Fruit fly (Drosophila melanogaster) whole organism, embryonic: Measurements from ENCODE around the gene CG7530.

ENCODE experiments used
- Adf1 ChIP-seq: fragments of 200-800 bp; sonication (Bioruptor generic); IDR thresholded peaks from 2 replicates; pipeline ENCODE4 v1.3.6; 2022; ENCODE audit warnings: missing biosample characterization, missing genetic modification characterization
- B-H2 ChIP-seq: fragments of 200-800 bp; sonication (Bioruptor generic); optimal IDR thresholded peaks from 2 replicates; lab custom pipeline; 2018; ENCODE audit warnings: missing biosample characterization, mild to moderate bottlenecking, missing genetic modification characterization
- CG10209 ChIP-seq: fragments of 200-800 bp; sonication (Bioruptor generic); optimal IDR thresholded peaks from 3 replicates; lab custom pipeline; 2017; ENCODE audit warnings: missing biosample characterization, mild to moderate bottlenecking, missing genetic modification characterization, missing genetic modification reagents
- CG10366 ChIP-seq: fragments of 200-800 bp; sonication (Bioruptor generic); IDR thresholded peaks from 2 replicates; pipeline ENCODE4 v1.3.6; 2022; ENCODE audit warnings: missing biosample characterization, missing genetic modification characterization
- CG10462 ChIP-seq: fragments of 200-800 bp; sonication (Bioruptor generic); optimal IDR thresholded peaks from 2 replicates; lab custom pipeline; 2016; ENCODE audit warnings: missing biosample characterization, missing genetic modification characterization
- CG11695 ChIP-seq: fragments of 200-800 bp; sonication (Bioruptor generic); IDR thresholded peaks from 3 replicates; pipeline ENCODE4 v1.3.6; 2022; ENCODE audit warnings: missing biosample characterization, missing genetic modification characterization
- CG12769 ChIP-seq: fragments of 200-800 bp; sonication (Bioruptor generic); optimal IDR thresholded peaks from 2 replicates; lab custom pipeline; 2019; ENCODE audit warnings: missing biosample characterization, mild to moderate bottlenecking, missing genetic modification characterization, moderate library complexity
- CG13624 ChIP-seq: fragments of 200-800 bp; sonication (Bioruptor generic); optimal IDR thresholded peaks from 2 replicates; lab custom pipeline; 2016; ENCODE audit warnings: missing biosample characterization, missing genetic modification characterization
- CG14710 ChIP-seq: fragments of 200-800 bp; sonication (Bioruptor generic); optimal IDR thresholded peaks from 3 replicates; lab custom pipeline; 2019; ENCODE audit warnings: missing biosample characterization, mild to moderate bottlenecking, missing genetic modification characterization, moderate library complexity
- CG1832 ChIP-seq: fragments of 200-800 bp; sonication (Bioruptor generic); optimal IDR thresholded peaks from 2 replicates; lab custom pipeline; 2017; ENCODE audit warnings: missing biosample characterization, mild to moderate bottlenecking, missing genetic modification characterization, inconsistent platforms
- CG18619 ChIP-seq: fragments of 200-800 bp; sonication (Bioruptor generic); optimal IDR thresholded peaks from 3 replicates; lab custom pipeline; 2017; ENCODE audit warnings: missing biosample characterization, mild to moderate bottlenecking, missing genetic modification characterization
- CG32772 ChIP-seq: fragments of 200-800 bp; sonication (Bioruptor generic); IDR thresholded peaks from 2 replicates; pipeline ENCODE4 v1.3.6; 2022; ENCODE audit warnings: missing biosample characterization, missing genetic modification characterization
- CG33213 ChIP-seq: fragments of 200-800 bp; sonication (Bioruptor generic); optimal IDR thresholded peaks from 3 replicates; lab custom pipeline; 2016; ENCODE audit warnings: missing biosample characterization, missing genetic modification characterization
- CG4404 ChIP-seq: fragments of 200-800 bp; sonication (Bioruptor generic); IDR thresholded peaks from 2 replicates; pipeline ENCODE4 v1.3.6; 2022; ENCODE audit warnings: missing biosample characterization, missing genetic modification characterization
- CG7372 ChIP-seq: fragments of 200-800 bp; sonication (Bioruptor generic); IDR thresholded peaks from 2 replicates; pipeline ENCODE4 v1.3.6; 2022; ENCODE audit warnings: missing biosample characterization, missing genetic modification characterization
- CG9876 ChIP-seq: fragments of 200-800 bp; sonication (Bioruptor generic); optimal IDR thresholded peaks from 2 replicates; lab custom pipeline; 2016; ENCODE audit warnings: missing biosample characterization, missing genetic modification characterization
- Dip3 ChIP-seq: fragments of 200-800 bp; sonication (Bioruptor generic); optimal IDR thresholded peaks from 3 replicates; lab custom pipeline; 2016; ENCODE audit warnings: missing biosample characterization, missing genetic modification characterization
- Eip74EF ChIP-seq, 2 experiments: fragments of 200-800 bp in 1 of 2; fragments of >200 bp in 1 of 2; sonication (Bioruptor generic) in 1 of 2; optimal IDR thresholded peaks; 2 replicates each; lab custom pipeline; 2017 to 2019; ENCODE audit warnings: missing biosample characterization in 2 of 2, missing genetic modification characterization in 2 of 2, mild to moderate bottlenecking in 1 of 2, moderate library complexity in 1 of 2
- Fer1 ChIP-seq: fragments of 200-800 bp; sonication (Bioruptor generic); optimal IDR thresholded peaks from 2 replicates; lab custom pipeline; 2017; ENCODE audit warnings: missing biosample characterization, mild to moderate bottlenecking, missing genetic modification characterization
- Fer2 ChIP-seq: fragments of 200-800 bp; sonication (Bioruptor generic); optimal IDR thresholded peaks from 2 replicates; lab custom pipeline; 2018; ENCODE audit warnings: missing biosample characterization, mild to moderate bottlenecking, missing genetic modification characterization, moderate library complexity
- GATAe ChIP-seq: fragments of 200-800 bp; sonication (Bioruptor generic); conservative IDR thresholded peaks from 2 replicates; pipeline ENCODE4 v1.3.6; 2022; ENCODE audit warnings: missing biosample characterization, missing genetic modification characterization
- HLH54F ChIP-seq: fragments of 200-800 bp; sonication (Bioruptor generic); optimal IDR thresholded peaks from 3 replicates; lab custom pipeline; 2016; ENCODE audit warnings: missing biosample characterization, missing genetic modification characterization
- Hmx ChIP-seq: fragments of 200-800 bp; sonication (Bioruptor generic); optimal IDR thresholded peaks from 2 replicates; lab custom pipeline; 2016; ENCODE audit warnings: missing biosample characterization, missing genetic modification characterization
- Jarid2 ChIP-seq: fragments of 200-800 bp; sonication (Bioruptor generic); optimal IDR thresholded peaks from 3 replicates; lab custom pipeline; 2017; ENCODE audit warnings: mild to moderate bottlenecking, missing biosample characterization, missing genetic modification reagents, missing genetic modification characterization
- Rfx ChIP-seq: fragments of 200-800 bp; sonication (Bioruptor generic); IDR thresholded peaks from 2 replicates; pipeline ENCODE4 v1.3.6; 2022; ENCODE audit warnings: missing biosample characterization, missing genetic modification characterization
- Side ChIP-seq: fragments of 200-800 bp; sonication (Bioruptor generic); optimal IDR thresholded peaks from 2 replicates; lab custom pipeline; 2016; ENCODE audit warnings: missing biosample characterization, missing genetic modification characterization
- Six4 ChIP-seq: fragments of 200-800 bp; sonication (Bioruptor generic); optimal IDR thresholded peaks from 2 replicates; lab custom pipeline; 2016; ENCODE audit warnings: missing biosample characterization, missing genetic modification characterization
- YL-1 ChIP-seq: fragments of 200-800 bp; sonication (Bioruptor generic); optimal IDR thresholded peaks from 3 replicates; lab custom pipeline; 2017; ENCODE audit warnings: missing biosample characterization, mild to moderate bottlenecking, missing genetic modification characterization
- ato ChIP-seq: fragments of 200-800 bp; sonication (Bioruptor generic); IDR thresholded peaks from 2 replicates; pipeline ENCODE4 v1.3.6; 2022; ENCODE audit warnings: missing biosample characterization, missing genetic modification characterization; ENCODE audit not compliant: partially characterized antibody
- br ChIP-seq: fragments of >200 bp; optimal IDR thresholded peaks from 2 replicates; lab custom pipeline; 2017
- cas ChIP-seq: fragments of 200-800 bp; sonication (Bioruptor generic); IDR thresholded peaks from 2 replicates; pipeline ENCODE4 v1.3.6; 2022; ENCODE audit warnings: missing biosample characterization, missing genetic modification characterization
- ci ChIP-seq: fragments of 200-800 bp; sonication (Bioruptor generic); IDR thresholded peaks from 3 replicates; pipeline ENCODE4 v1.3.6; 2022; ENCODE audit warnings: missing biosample characterization, missing genetic modification characterization
- eyg ChIP-seq: fragments of 200-800 bp; sonication (Bioruptor generic); optimal IDR thresholded peaks from 3 replicates; lab custom pipeline; 2016; ENCODE audit warnings: missing biosample characterization, missing genetic modification characterization
- ftz-f1 ChIP-seq: fragments of 200-800 bp; sonication (Bioruptor generic); optimal IDR thresholded peaks from 2 replicates; lab custom pipeline; 2016; ENCODE audit warnings: missing biosample characterization, missing genetic modification characterization
- gce ChIP-seq: fragments of 200-800 bp; sonication (Bioruptor generic); IDR thresholded peaks from 3 replicates; pipeline ENCODE4 v1.3.6; 2022; ENCODE audit warnings: missing biosample characterization, missing genetic modification characterization
- grau ChIP-seq: fragments of 200-800 bp; optimal IDR thresholded peaks from 3 replicates; lab custom pipeline; 2019; ENCODE audit warnings: missing biosample characterization, mild to moderate bottlenecking, missing genetic modification characterization, moderate library complexity
- gt ChIP-seq: fragments of 200-800 bp; sonication (Bioruptor generic); IDR thresholded peaks from 2 replicates; pipeline ENCODE4 v1.3.6; 2022; ENCODE audit warnings: missing biosample characterization, missing genetic modification characterization
- lilli ChIP-seq: fragments of 200-800 bp; sonication (Bioruptor generic); optimal IDR thresholded peaks from 3 replicates; lab custom pipeline; 2016; ENCODE audit warnings: missing biosample characterization, missing genetic modification characterization
- nau ChIP-seq: fragments of 200-800 bp; sonication (Bioruptor generic); optimal IDR thresholded peaks from 3 replicates; lab custom pipeline; 2017; ENCODE audit warnings: missing biosample characterization, mild to moderate bottlenecking, missing genetic modification characterization, missing genetic modification reagents
- nerfin-2 ChIP-seq: fragments of 200-800 bp; sonication (Bioruptor generic); IDR thresholded peaks from 2 replicates; pipeline ENCODE4 v1.3.6; 2022; ENCODE audit warnings: missing biosample characterization, missing genetic modification characterization; ENCODE audit not compliant: partially characterized antibody
- nom ChIP-seq: fragments of 200-800 bp; sonication (Bioruptor generic); optimal IDR thresholded peaks from 2 replicates; lab custom pipeline; 2017; ENCODE audit warnings: missing biosample characterization, missing genetic modification characterization, mild to moderate bottlenecking, moderate library complexity, missing genetic modification reagents
- onecut ChIP-seq: fragments of 200-800 bp; sonication (Bioruptor generic); IDR thresholded peaks from 2 replicates; pipeline ENCODE4 v1.3.6; 2022; ENCODE audit warnings: missing biosample characterization, missing genetic modification characterization
- p53 ChIP-seq: fragments of 200-800 bp; sonication (Bioruptor generic); optimal IDR thresholded peaks from 2 replicates; lab custom pipeline; 2016; ENCODE audit warnings: missing biosample characterization, missing genetic modification characterization
- peb ChIP-seq: fragments of 200-800 bp; sonication (Bioruptor generic); IDR thresholded peaks from 2 replicates; pipeline ENCODE4 v1.3.6; 2022; ENCODE audit warnings: missing biosample characterization, missing genetic modification characterization
- psq ChIP-seq: fragments of 200-800 bp; sonication (Bioruptor generic); optimal IDR thresholded peaks from 2 replicates; lab custom pipeline; 2017; ENCODE audit warnings: missing biosample characterization, missing genetic modification characterization
- rib ChIP-seq: fragments of 200-800 bp; sonication (Bioruptor generic); IDR thresholded peaks from 2 replicates; pipeline ENCODE4 v1.3.6; 2022; ENCODE audit warnings: missing biosample characterization, missing genetic modification characterization
- sens ChIP-seq: fragments of 200-800 bp; sonication (Bioruptor generic); peaks from one replicate; lab custom pipeline; 2016; ENCODE audit warnings: missing biosample characterization, missing genetic modification characterization
- slbo ChIP-seq: fragments of 200-800 bp; sonication (Bioruptor generic); IDR thresholded peaks from 2 replicates; pipeline ENCODE4 v1.3.6; 2022; ENCODE audit warnings: missing biosample characterization, missing genetic modification characterization
- stwl ChIP-seq: fragments of 200-800 bp; sonication (Bioruptor generic); optimal IDR thresholded peaks from 3 replicates; lab custom pipeline; 2018; ENCODE audit warnings: missing biosample characterization, mild to moderate bottlenecking, missing genetic modification characterization, moderate library complexity
- z ChIP-seq: fragments of 200-800 bp; sonication (Bioruptor generic); IDR thresholded peaks from 3 replicates; pipeline ENCODE4 v1.3.6; 2022; ENCODE audit warnings: missing biosample characterization, missing genetic modification characterization

The CG7530 gene

dm6 chr3R:14749077-14749798 lies 17.9 kb upstream of the CG7530 start (continued):
- TF ChIP-seq CG7372 (GFP tag; lab: Robert Waterston, UW): no peak
- TF ChIP-seq CG32772 (GFP tag; lab: Robert Waterston, UW): no peak
- TF ChIP-seq CG18619 (GFP tag; lab: Kevin White, UChicago): peak; percentile 71
- peak; percentile 80 for TF ChIP-seq nau (GFP tag; lab: Kevin White, UChicago)
- peak; percentile 43 for TF ChIP-seq Fer2 (tag; lab: Kevin White, UChicago)
- TF ChIP-seq cas (GFP tag; lab: Robert Waterston, UW): no peak
- TF ChIP-seq ci (GFP tag; lab: Robert Waterston, UW): peak; percentile 90
- peak; percentile 98 for TF ChIP-seq z (GFP tag; lab: Robert Waterston, UW)
- TF ChIP-seq HLH54F (GFP tag; lab: Kevin White, UChicago): peak; percentile 14
- TF ChIP-seq gce (GFP tag; lab: Robert Waterston, UW): peak; percentile 52; the same call in 1 of the 3 replicates
- no peak for TF ChIP-seq gt (GFP tag; lab: Robert Waterston, UW)
- peak; percentile 100 for TF ChIP-seq Jarid2 (GFP tag; lab: Kevin White, UChicago)
- TF ChIP-seq ato (GFP tag; lab: Robert Waterston, UW): peak; percentile 67; the same call in 1 of the 2 replicates
- TF ChIP-seq slbo (GFP tag; lab: Robert Waterston, UW): no peak
- peak; percentile 67; the same call in 1 of the 2 replicates for TF ChIP-seq Rfx
- peak; percentile 13 for TF ChIP-seq ftz-f1 (GFP tag; lab: Kevin White, UChicago)
- peak; percentile 48 for TF ChIP-seq CG13624 (GFP tag; lab: Kevin White, UChicago)
- TF ChIP-seq CG14710: peak; percentile 68
- TF ChIP-seq grau (tag; lab: Kevin White, UChicago): peak; percentile 62
- no peak for TF ChIP-seq CG4404
- no peak for TF ChIP-seq CG1832 (GFP tag; lab: Kevin White, UChicago)
- TF ChIP-seq CG12769: peak; percentile 89
- TF ChIP-seq Dip3 (GFP tag; lab: Kevin White, UChicago): no peak
- peak; percentile 78 for TF ChIP-seq CG10209 (GFP tag; lab: Kevin White, UChicago)
- TF ChIP-seq nerfin-2 (GFP tag; lab: Robert Waterston, UW): no peak
- no peak for TF ChIP-seq peb
- TF ChIP-seq CG33213: peak; percentile 60
- no peak for TF ChIP-seq CG9876 (GFP tag; lab: Kevin White, UChicago)
- TF ChIP-seq Side: peak; percentile 62
- TF ChIP-seq br (lab: Kevin White, UChicago): no peak
- no peak for TF ChIP-seq Hmx (GFP tag; lab: Kevin White, UChicago)
- peak; percentile 48 for TF ChIP-seq stwl (tag; lab: Kevin White, UChicago)
- peak in 1 of 2 experiments; percentile 71 for TF ChIP-seq Eip74EF (GFP tag; optimal IDR thresholded peaks at IDR 0.05; lab: Kevin White, UChicago)
- peak; percentile 34; the same call in 1 of the 2 replicates for TF ChIP-seq rib (GFP tag; lab: Robert Waterston, UW)
- TF ChIP-seq lilli (GFP tag; lab: Kevin White, UChicago): peak; percentile 46
- peak; percentile 76; the same call in 2 of the 3 replicates for TF ChIP-seq CG11695
- TF ChIP-seq sens (GFP tag; lab: Kevin White, UChicago): peak; percentile 96
- TF ChIP-seq psq (GFP tag; lab: Kevin White, UChicago): peak; percentile 27
- peak; percentile 54 for TF ChIP-seq p53 (GFP tag; lab: Kevin White, UChicago)
- TF ChIP-seq Adf1 (GFP tag; lab: Robert Waterston, UW): peak; percentile 58; the same call in 1 of the 2 replicates
- no peak for TF ChIP-seq CG10366 (GFP tag; lab: Robert Waterston, UW)
- TF ChIP-seq Six4 (GFP tag; lab: Kevin White, UChicago): no peak
- TF ChIP-seq eyg (GFP tag; lab: Kevin White, UChicago): peak; percentile 74
- TF ChIP-seq nom (GFP tag; lab: Kevin White, UChicago): peak; percentile 76
- TF ChIP-seq Fer1 (GFP tag; lab: Kevin White, UChicago): peak; percentile 91
- TF ChIP-seq YL-1 (GFP tag; lab: Kevin White, UChicago): peak; percentile 61
- TF ChIP-seq CG10462 (GFP tag; lab: Kevin White, UChicago): peak; percentile 8
- peak; percentile 37 for TF ChIP-seq B-H2 (GFP tag; lab: Kevin White, UChicago)
- TF ChIP-seq onecut (GFP tag; lab: Robert Waterston, UW): peak; percentile 58
- TF ChIP-seq GATAe: no peak; the same call in 1 of the 2 replicates
